Worm (Caenorhabditis elegans) whole organism, young adult: ENCODE measurements around the gene F49F1.7.

Source experiments
- B0035.1 ChIP-seq: sonication (generic microtip); optimal IDR thresholded peaks from 2 replicates; lab custom pipeline; 2016; ENCODE audit warnings: missing genetic modification characterization, mild to moderate bottlenecking, missing compliant biosample characterization, missing genotype, missing genetic modification reagents
- snpc-4 ChIP-seq, 5 experiments: fragments of 150-350 bp in 1 of 5; sonication (generic microtip) in 4 of 5; optimal IDR thresholded peaks; 2 replicates each; lab custom pipeline; 2014 to 2018; ENCODE audit warnings: missing genetic modification characterization in 5 of 5, missing biosample characterization in 3 of 5, antibody characterized with exemption in 2 of 5, mild to moderate bottlenecking in 2 of 5, missing compliant biosample characterization in 2 of 5, missing genotype in 2 of 5, moderate library complexity in 2 of 5, missing genetic modification reagents in 1 of 5

- TF ChIP-seq snpc-4 (GFP tag; optimal IDR thresholded peaks at IDR 0.05; lab: Kevin White, UChicago): no peak
- no peak for TF ChIP-seq snpc-4 (tag; optimal IDR thresholded peaks at IDR 0.05; lab: Kevin White, UChicago)
- TF ChIP-seq B0035.1 (tag; lab: Kevin White, UChicago): no peak
These were observed 46.0 kb downstream of the F49F1.7 start, which contains the start of gene C35B1.4 for ce11 chrIV:4079514-4079913.
